Fruit fly (Drosophila melanogaster): ENCODE data around the gene CG31676.

Gene CG31676

dm6 chr2L:20807617-20808509 is 32.7 kb upstream of the CG31676 start (continued):
- no peak for TF ChIP-seq CG16779 (GFP tag; IDR thresholded peaks at IDR 0.05)
- TF ChIP-seq CG11696 (GFP tag; IDR thresholded peaks at IDR 0.05): no peak
- peak; percentile 55 for TF ChIP-seq Asciz (GFP tag; optimal IDR thresholded peaks at IDR 0.05)
- TF ChIP-seq Lpt (GFP tag; optimal IDR thresholded peaks at IDR 0.05): no peak
- TF ChIP-seq CG4360 (GFP tag; IDR thresholded peaks at IDR 0.05): no peak
- TF ChIP-seq CG12236 (GFP tag; optimal IDR thresholded peaks at IDR 0.05): no peak
- TF ChIP-seq CG14667 (GFP tag; IDR thresholded peaks at IDR 0.05): no peak
- TF ChIP-seq sens (GFP tag): peak; percentile 54
- peak; percentile 65 for TF ChIP-seq Rfx (GFP tag; IDR thresholded peaks at IDR 0.05)
- no peak for TF ChIP-seq cad (GFP tag; optimal IDR thresholded peaks at IDR 0.05)
- TF ChIP-seq HLH4C (GFP tag; IDR thresholded peaks at IDR 0.05; ENCODE audit: partially characterized antibody): no peak
- TF ChIP-seq CG14710 (tag; optimal IDR thresholded peaks at IDR 0.05): no peak
- TF ChIP-seq unc-4 (GFP tag; IDR thresholded peaks at IDR 0.05; ENCODE audit: partially characterized antibody): no peak
- no peak for TF ChIP-seq Chrac-16 (GFP tag; optimal IDR thresholded peaks at IDR 0.05)
- TF ChIP-seq gcm (GFP tag; optimal IDR thresholded peaks at IDR 0.05): peak; percentile 0
- no peak for TF ChIP-seq kah (GFP tag; optimal IDR thresholded peaks at IDR 0.05)
- TF ChIP-seq CG11398 (GFP tag; optimal IDR thresholded peaks at IDR 0.05): peak; percentile 10
- TF ChIP-seq CG13123 (GFP tag; optimal IDR thresholded peaks at IDR 0.05): no peak
- TF ChIP-seq CG5953 (GFP tag; IDR thresholded peaks at IDR 0.05): no peak
- TF ChIP-seq H2.0 (GFP tag; IDR thresholded peaks at IDR 0.05): no peak
- TF ChIP-seq Sin3A (optimal IDR thresholded peaks at IDR 0.05): no peak
- no peak for TF ChIP-seq Pdp1 (GFP tag; optimal IDR thresholded peaks at IDR 0.05)
- TF ChIP-seq D19A (tag; optimal IDR thresholded peaks at IDR 0.05): peak; percentile 43
- TF ChIP-seq CG42726 (GFP tag; IDR thresholded peaks at IDR 0.05; ENCODE audit: partially characterized antibody): no peak
- TF ChIP-seq Camta (GFP tag; optimal IDR thresholded peaks at IDR 0.05): no peak
- peak; percentile 28 for TF ChIP-seq CG33213 (GFP tag; optimal IDR thresholded peaks at IDR 0.05)
- TF ChIP-seq pb (GFP tag; optimal IDR thresholded peaks at IDR 0.05): no peak
- TF ChIP-seq pita (GFP tag; optimal IDR thresholded peaks at IDR 0.05): no peak
- peak; percentile 80 for TF ChIP-seq crol (GFP tag; IDR thresholded peaks at IDR 0.05)
- no peak for TF ChIP-seq grn (GFP tag; optimal IDR thresholded peaks at IDR 0.05)
- peak; percentile 56 for TF ChIP-seq crc (GFP tag; optimal IDR thresholded peaks at IDR 0.05)
- no peak for TF ChIP-seq Lhr (GFP tag; optimal IDR thresholded peaks at IDR 0.05)
- 0 out of 2 replicates have a peak, but pooled peaks have one; percentile 33 for TF ChIP-seq CG32767 (GFP tag; IDR thresholded peaks at IDR 0.05)
- 0 out of 2 replicates have a peak, but pooled peaks have one; percentile 3 for TF ChIP-seq CG10321 (GFP tag; IDR thresholded peaks at IDR 0.05)
- no peak for TF ChIP-seq Awh (GFP tag; IDR thresholded peaks at IDR 0.05)
- peak; percentile 65 for TF ChIP-seq Sox102F (GFP tag; optimal IDR thresholded peaks at IDR 0.05)
- TF ChIP-seq sob (GFP tag; IDR thresholded peaks at IDR 0.05): peak; percentile 52
- no peak for TF ChIP-seq ase (GFP tag; IDR thresholded peaks at IDR 0.05)
- no peak for TF ChIP-seq CG8478 (optimal IDR thresholded peaks at IDR 0.05)
- no peak for TF ChIP-seq CG10462 (GFP tag; optimal IDR thresholded peaks at IDR 0.05)
- no peak for TF ChIP-seq dmrt11E (tag; optimal IDR thresholded peaks at IDR 0.05)
- peak; percentile 59 for TF ChIP-seq scrt (GFP tag; optimal IDR thresholded peaks at IDR 0.05)
- TF ChIP-seq Sox100B (GFP tag; optimal IDR thresholded peaks at IDR 0.05): peak; percentile 45
- TF ChIP-seq CG18476 (GFP tag; optimal IDR thresholded peaks at IDR 0.05): peak; percentile 6
- TF ChIP-seq Atf-2 (GFP tag; optimal IDR thresholded peaks at IDR 0.05): no peak
- no peak for TF ChIP-seq Lim3 (GFP tag; IDR thresholded peaks at IDR 0.05)
- peak; percentile 20 for TF ChIP-seq bcd (GFP tag; optimal IDR thresholded peaks at IDR 0.05)
- TF ChIP-seq abd-A (tag; optimal IDR thresholded peaks at IDR 0.05): peak; percentile 90
- peak; percentile 50 for TF ChIP-seq Nf-YC (tag; optimal IDR thresholded peaks at IDR 0.05)
- TF ChIP-seq ewg (GFP tag; optimal IDR thresholded peaks at IDR 0.05): peak; percentile 15
- peak; percentile 26; the same call in 1 of the 2 replicates for TF ChIP-seq ranshi (GFP tag; IDR thresholded peaks at IDR 0.05)

All from whole organism, embryonic.